Worm (Caenorhabditis elegans) whole organism, L1 larva: ENCODE measurements around the gene F29A7.3.

ENCODE experiments used
- C16A3.4 ChIP-seq: fragments of 150-350 bp; optimal IDR thresholded peaks from 2 replicates; lab custom pipeline; 2014; ENCODE audit warnings: missing biosample characterization, missing genetic modification characterization
- F16B12.6 ChIP-seq: fragments of 150-350 bp; optimal IDR thresholded peaks from 2 replicates; lab custom pipeline; 2014; ENCODE audit warnings: missing biosample characterization, missing genetic modification characterization
- aha-1 ChIP-seq: fragments of 150-350 bp; optimal IDR thresholded peaks from 2 replicates; lab custom pipeline; 2014; ENCODE audit warnings: missing biosample characterization, missing genetic modification characterization
- alr-1 ChIP-seq: fragments of 200-800 bp; sonication (Bioruptor generic); optimal IDR thresholded peaks from 2 replicates; lab custom pipeline; 2018; ENCODE audit warnings: borderline replicate concordance, mild to moderate bottlenecking, missing genetic modification characterization, missing compliant biosample characterization
- ceh-63 ChIP-seq: fragments of 200-800 bp; sonication (Bioruptor generic); optimal IDR thresholded peaks from 2 replicates; lab custom pipeline; 2018; ENCODE audit warnings: mild to moderate bottlenecking, missing genetic modification characterization, missing compliant biosample characterization
- ceh-8 ChIP-seq: fragments of 200-800 bp; sonication (Bioruptor generic); optimal IDR thresholded peaks from 2 replicates; lab custom pipeline; 2018; ENCODE audit warnings: mild to moderate bottlenecking, missing genetic modification characterization, moderate library complexity, missing compliant biosample characterization
- ceh-88 ChIP-seq: fragments of 200-800 bp; sonication (Bioruptor generic); IDR thresholded peaks from 2 replicates; pipeline ENCODE4 v1.3.6; 2022; ENCODE audit warnings: missing genetic modification characterization, missing compliant biosample characterization
- ceh-90 ChIP-seq: sonication (generic microtip); optimal IDR thresholded peaks from 2 replicates; lab custom pipeline; 2016; ENCODE audit warnings: missing genetic modification characterization, missing compliant biosample characterization
- dsc-1 ChIP-seq: sonication (generic microtip); optimal IDR thresholded peaks from 2 replicates; lab custom pipeline; 2016; ENCODE audit warnings: mild to moderate bottlenecking, missing genetic modification characterization, missing compliant biosample characterization
- efl-3 ChIP-seq: fragments of 200-800 bp; sonication (Bioruptor generic); optimal IDR thresholded peaks from 2 replicates; lab custom pipeline; 2018; ENCODE audit warnings: mild to moderate bottlenecking, missing genetic modification characterization, missing compliant biosample characterization
- egl-13 ChIP-seq: sonication (generic microtip); optimal IDR thresholded peaks from 2 replicates; lab custom pipeline; 2016; ENCODE audit warnings: missing genotype, missing genetic modification reagents, missing genetic modification characterization, missing compliant biosample characterization
- elt-2 ChIP-seq: sonication (generic microtip); optimal IDR thresholded peaks from 2 replicates; lab custom pipeline; 2016; ENCODE audit warnings: missing genetic modification characterization, mild to moderate bottlenecking, inconsistent platforms, missing compliant biosample characterization, missing genetic modification reagents
- ets-5 ChIP-seq: fragments of 200-800 bp; sonication (Bioruptor generic); IDR thresholded peaks from 2 replicates; pipeline ENCODE4 v1.3.6; 2022; ENCODE audit warnings: missing genetic modification characterization, missing compliant biosample characterization
- fkh-10 ChIP-seq: sonication (generic microtip); optimal IDR thresholded peaks from 2 replicates; lab custom pipeline; 2017; ENCODE audit warnings: missing biosample characterization, missing genetic modification reagents, missing genetic modification characterization
- fkh-4 ChIP-seq: sonication (generic microtip); optimal IDR thresholded peaks from 2 replicates; lab custom pipeline; 2016; ENCODE audit warnings: missing compliant biosample characterization, missing genetic modification characterization, borderline replicate concordance
- fkh-8 ChIP-seq: sonication (generic microtip); optimal IDR thresholded peaks from 2 replicates; lab custom pipeline; 2016; ENCODE audit warnings: mild to moderate bottlenecking, missing genetic modification characterization, missing compliant biosample characterization
- fos-1 ChIP-seq: fragments of 150-350 bp; optimal IDR thresholded peaks from 2 replicates; lab custom pipeline; 2014; ENCODE audit warnings: missing biosample characterization, missing genetic modification characterization
- hlh-4 ChIP-seq: sonication (generic microtip); optimal IDR thresholded peaks from 2 replicates; lab custom pipeline; 2016; ENCODE audit warnings: mild to moderate bottlenecking, missing genetic modification characterization, missing compliant biosample characterization
- lin-15B ChIP-seq: fragments of 150-350 bp; sonication (generic microtip); optimal IDR thresholded peaks from 3 replicates; lab custom pipeline; 2014; ENCODE audit warnings: missing biosample characterization, missing genetic modification characterization
- lin-39 ChIP-seq: fragments of 150-350 bp; optimal IDR thresholded peaks from 2 replicates; lab custom pipeline; 2014; ENCODE audit warnings: missing biosample characterization, missing genetic modification reagents, missing genetic modification characterization
- lsy-2 ChIP-seq, 2 experiments: fragments of 150-350 bp; optimal IDR thresholded peaks; 2 replicates each; lab custom pipeline; 2014; ENCODE audit warnings: missing biosample characterization in 2 of 2, missing genetic modification characterization in 2 of 2
- mab-9 ChIP-seq: fragments of 200-800 bp; sonication (Bioruptor generic); IDR thresholded peaks from 2 replicates; pipeline ENCODE4 v1.3.6; 2022; ENCODE audit warnings: missing genetic modification reagents, missing genetic modification characterization, missing compliant biosample characterization
- mdl-1 ChIP-seq, 2 experiments: fragments of 150-350 bp; optimal IDR thresholded peaks; 2 replicates each; lab custom pipeline; 2014 to 2017; ENCODE audit warnings: missing biosample characterization in 2 of 2, missing genetic modification characterization in 2 of 2, inconsistent platforms in 1 of 2
- mep-1 ChIP-seq: fragments of 150-350 bp; optimal IDR thresholded peaks from 2 replicates; lab custom pipeline; 2014; ENCODE audit warnings: missing biosample characterization, missing genetic modification characterization
- nhr-20 ChIP-seq: sonication (generic microtip); optimal IDR thresholded peaks from 2 replicates; lab custom pipeline; 2016; ENCODE audit warnings: mild to moderate bottlenecking, missing genetic modification characterization, missing compliant biosample characterization
- nhr-28 ChIP-seq: fragments of 150-350 bp; optimal IDR thresholded peaks from 2 replicates; lab custom pipeline; 2014; ENCODE audit warnings: missing biosample characterization, missing genetic modification characterization
- nhr-47 ChIP-seq: sonication (generic microtip); optimal IDR thresholded peaks from 2 replicates; lab custom pipeline; 2016; ENCODE audit warnings: mild to moderate bottlenecking, missing genetic modification characterization, moderate library complexity, missing compliant biosample characterization
- nhr-77 ChIP-seq: fragments of 150-350 bp; optimal IDR thresholded peaks from 2 replicates; lab custom pipeline; 2014; ENCODE audit warnings: missing biosample characterization, missing genetic modification characterization
- nhr-84 ChIP-seq: sonication (generic microtip); optimal IDR thresholded peaks from 2 replicates; lab custom pipeline; 2017; ENCODE audit warnings: missing biosample characterization, missing genetic modification characterization
- nhr-90 ChIP-seq: sonication (generic microtip); optimal IDR thresholded peaks from 2 replicates; lab custom pipeline; 2016; ENCODE audit warnings: mild to moderate bottlenecking, missing genetic modification characterization, missing compliant biosample characterization; ENCODE audit not compliant: poor library complexity
- pax-3 ChIP-seq: fragments of 200-800 bp; sonication (Bioruptor generic); optimal IDR thresholded peaks from 2 replicates; lab custom pipeline; 2018; ENCODE audit warnings: mild to moderate bottlenecking, missing genetic modification characterization, moderate library complexity, missing compliant biosample characterization
- rnt-1 ChIP-seq: sonication (generic microtip); optimal IDR thresholded peaks from 2 replicates; lab custom pipeline; 2016; ENCODE audit warnings: mild to moderate bottlenecking, missing genetic modification characterization, moderate library complexity, missing compliant biosample characterization
- snpc-4 ChIP-seq: fragments of 150-350 bp; optimal IDR thresholded peaks from 2 replicates; lab custom pipeline; 2014; ENCODE audit warnings: missing biosample characterization, missing genetic modification characterization
- snu-23 ChIP-seq: sonication (generic microtip); optimal IDR thresholded peaks from 2 replicates; lab custom pipeline; 2016; ENCODE audit warnings: missing genetic modification characterization, missing compliant biosample characterization
- sptf-1 ChIP-seq: fragments of 150-350 bp; optimal IDR thresholded peaks from 2 replicates; lab custom pipeline; 2014; ENCODE audit warnings: missing biosample characterization, missing genetic modification characterization
- sup-37 ChIP-seq: fragments of 200-800 bp; sonication (Bioruptor generic); optimal IDR thresholded peaks from 2 replicates; lab custom pipeline; 2018; ENCODE audit warnings: mild to moderate bottlenecking, missing genetic modification characterization, missing compliant biosample characterization
- tbx-2 ChIP-seq: sonication (generic microtip); optimal IDR thresholded peaks from 2 replicates; lab custom pipeline; 2016; ENCODE audit warnings: missing genetic modification characterization, missing compliant biosample characterization
- unc-62 ChIP-seq: fragments of 150-350 bp; optimal IDR thresholded peaks from 2 replicates; lab custom pipeline; 2014; ENCODE audit warnings: missing biosample characterization, missing genetic modification reagents, missing genetic modification characterization
- vab-15 ChIP-seq: sonication (generic microtip); optimal IDR thresholded peaks from 2 replicates; lab custom pipeline; 2017; ENCODE audit warnings: missing genotype, mild to moderate bottlenecking, missing genetic modification characterization, missing compliant biosample characterization
- ztf-11 ChIP-seq, 2 experiments: sonication (generic microtip); optimal IDR thresholded peaks; 2 replicates each; lab custom pipeline; 2016 to 2017; ENCODE audit warnings: missing genetic modification characterization in 2 of 2, missing biosample characterization in 1 of 2, missing compliant biosample characterization in 1 of 2
- ztf-4 ChIP-seq: fragments of 150-350 bp; optimal IDR thresholded peaks from 2 replicates; lab custom pipeline; 2014; ENCODE audit warnings: missing biosample characterization, missing genetic modification characterization

The F29A7.3 gene

ce11 chrII:2773534-2773933 is 20.4 kb downstream of the F29A7.3 start, which contains the start of gene sdz-9:
Gene sdz-9, minus strand, starts transcription at chrII:2773634.
- TF ChIP-seq ceh-90 (tag; lab: Kevin White, UChicago): no peak
- TF ChIP-seq tbx-2 (tag; lab: Kevin White, UChicago): no peak
- no peak for TF ChIP-seq snpc-4 (tag; lab: Kevin White, UChicago)
- TF ChIP-seq pax-3 (tag; lab: Kevin White, UChicago): no peak
- TF ChIP-seq sup-37 (GFP tag; lab: Kevin White, UChicago): no peak
- no peak for TF ChIP-seq hlh-4 (tag; lab: Kevin White, UChicago)
- TF ChIP-seq vab-15: no peak
- no peak for TF ChIP-seq egl-13 (tag; lab: Kevin White, UChicago)
- TF ChIP-seq efl-3 (GFP tag; lab: Kevin White, UChicago): no peak
- TF ChIP-seq ceh-63 (GFP tag; lab: Kevin White, UChicago): no peak
- TF ChIP-seq ztf-11 (tag; optimal IDR thresholded peaks at IDR 0.05; lab: Kevin White, UChicago): no peak
- TF ChIP-seq nhr-47 (tag; lab: Kevin White, UChicago): no peak
- no peak for TF ChIP-seq ets-5
- TF ChIP-seq F16B12.6 (tag; lab: Kevin White, UChicago): no peak
- no peak for TF ChIP-seq nhr-77 (tag; lab: Kevin White, UChicago)
- TF ChIP-seq nhr-84: no peak
- no peak for TF ChIP-seq rnt-1 (tag; lab: Kevin White, UChicago)
- TF ChIP-seq lin-39 (tag; lab: Kevin White, UChicago): no peak
- no peak for TF ChIP-seq lin-15B (tag; lab: Kevin White, UChicago)

ce11 chrII:2774904-2775303 is 21.8 kb downstream of the F29A7.3 start, which contains the start of gene fbxb-111:
Gene fbxb-111, minus strand, starts transcription at chrII:2775004.
- TF ChIP-seq fkh-10 (GFP tag; lab: Kevin White, UChicago) (no peak), mdl-1 (tag; optimal IDR thresholded peaks at IDR 0.05; lab: Kevin White, UChicago) (no peak), snpc-4 (tag; lab: Kevin White, UChicago) (no peak)

- no peak for TF ChIP-seq nhr-90 (tag; lab: Kevin White, UChicago)
- TF ChIP-seq nhr-47 (tag; lab: Kevin White, UChicago): no peak
- no peak for TF ChIP-seq fkh-8 (tag; lab: Kevin White, UChicago)
- no peak for TF ChIP-seq ceh-90 (tag; lab: Kevin White, UChicago)
- TF ChIP-seq mdl-1 (tag; optimal IDR thresholded peaks at IDR 0.05; lab: Kevin White, UChicago): no peak
- no peak for TF ChIP-seq aha-1
- no peak for TF ChIP-seq lsy-2 (tag; optimal IDR thresholded peaks at IDR 0.05; lab: Kevin White, UChicago)
- no peak for TF ChIP-seq unc-62 (GFP tag; lab: Kevin White, UChicago)
- no peak for TF ChIP-seq mep-1
- TF ChIP-seq nhr-20 (tag; lab: Kevin White, UChicago): no peak
- no peak for TF ChIP-seq C16A3.4 (tag; lab: Kevin White, UChicago)
- no peak for TF ChIP-seq pax-3 (tag; lab: Kevin White, UChicago)
- no peak for TF ChIP-seq snpc-4 (tag; lab: Kevin White, UChicago)
- TF ChIP-seq nhr-28 (tag; lab: Kevin White, UChicago): no peak
- TF ChIP-seq ceh-8 (GFP tag; lab: Kevin White, UChicago): no peak
- TF ChIP-seq ztf-4: no peak
- TF ChIP-seq alr-1: no peak
These were observed 24.7 kb downstream of the F29A7.3 start, which contains the start of gene F08D12.4 for ce11 chrII:2777846-2778245. Gene F08D12.4, plus strand, starts transcription at chrII:2778146.

- TF ChIP-seq aha-1: no peak
- TF ChIP-seq ztf-4: no peak
- TF ChIP-seq fkh-4 (tag; lab: Kevin White, UChicago): no peak
- no peak for TF ChIP-seq pax-3 (tag; lab: Kevin White, UChicago)
- no peak for TF ChIP-seq lin-39 (tag; lab: Kevin White, UChicago)
- TF ChIP-seq sptf-1: no peak
- TF ChIP-seq lin-15B (tag; lab: Kevin White, UChicago): no peak
- no peak for TF ChIP-seq nhr-47 (tag; lab: Kevin White, UChicago)
- no peak for TF ChIP-seq ceh-88 (GFP tag; lab: Robert Waterston, UW)
- TF ChIP-seq elt-2 (tag; lab: Kevin White, UChicago): no peak
- TF ChIP-seq efl-3 (GFP tag; lab: Kevin White, UChicago): no peak
- no peak for TF ChIP-seq fkh-10 (GFP tag; lab: Kevin White, UChicago)
- no peak for TF ChIP-seq ztf-11 (tag; optimal IDR thresholded peaks at IDR 0.05; lab: Kevin White, UChicago)
- no peak for TF ChIP-seq nhr-28 (tag; lab: Kevin White, UChicago)
- no peak for TF ChIP-seq nhr-77 (tag; lab: Kevin White, UChicago)
- no peak for TF ChIP-seq dsc-1 (tag; lab: Kevin White, UChicago)
- no peak for TF ChIP-seq mab-9 (GFP tag; lab: Robert Waterston, UW)
- TF ChIP-seq egl-13 (tag; lab: Kevin White, UChicago): no peak
- TF ChIP-seq snu-23 (GFP tag; lab: Kevin White, UChicago): no peak
- no peak for TF ChIP-seq fos-1
These were observed 26.2 kb downstream of the F29A7.3 start, which contains the start of gene F08D12.3 for ce11 chrII:2779253-2779652. Gene F08D12.3, plus strand, starts transcription at chrII:2779553.
